Worm (Caenorhabditis elegans) whole organism, L3 larva: ENCODE results near the gene srx-134.

Source experiments
- R02D3.7 ChIP-seq: fragments of 150-350 bp; optimal IDR thresholded peaks from 2 replicates; lab custom pipeline; 2014; ENCODE audit warnings: missing biosample characterization, missing genetic modification characterization
- ZK546.5 ChIP-seq: sonication (generic microtip); optimal IDR thresholded peaks from 2 replicates; lab custom pipeline; 2017; ENCODE audit warnings: missing biosample characterization, missing genetic modification characterization
- ama-1 ChIP-seq: fragments of 150-350 bp; optimal IDR thresholded peaks from 2 replicates; lab custom pipeline; 2018
- ceh-16 ChIP-seq: sonication (generic microtip); optimal IDR thresholded peaks from 2 replicates; lab custom pipeline; 2017; ENCODE audit warnings: missing biosample characterization, missing genetic modification characterization
- ceh-82 ChIP-seq: fragments of 150-350 bp; optimal IDR thresholded peaks from 2 replicates; lab custom pipeline; 2014; ENCODE audit warnings: missing biosample characterization, missing genetic modification characterization
- ceh-9 ChIP-seq: sonication (generic microtip); optimal IDR thresholded peaks from 2 replicates; lab custom pipeline; 2018; ENCODE audit warnings: missing biosample characterization, missing genetic modification characterization
- daf-12 ChIP-seq: fragments of 150-350 bp; optimal IDR thresholded peaks from 2 replicates; lab custom pipeline; 2014; ENCODE audit warnings: missing biosample characterization, missing genetic modification reagents, missing genetic modification characterization
- egl-27 ChIP-seq: sonication (generic microtip); optimal IDR thresholded peaks from 4 replicates; lab custom pipeline; 2017; ENCODE audit warnings: missing biosample characterization, missing genetic modification reagents, missing genetic modification characterization
- egl-5 ChIP-seq: fragments of 150-350 bp; optimal IDR thresholded peaks from 2 replicates; lab custom pipeline; 2017; ENCODE audit warnings: missing biosample characterization, missing genetic modification reagents, missing genetic modification characterization, inconsistent platforms
- elt-1 ChIP-seq: fragments of 150-350 bp; optimal IDR thresholded peaks from 2 replicates; lab custom pipeline; 2014; ENCODE audit warnings: missing biosample characterization, missing genetic modification characterization
- elt-2 ChIP-seq: sonication (generic microtip); optimal IDR thresholded peaks from 2 replicates; lab custom pipeline; 2016; ENCODE audit warnings: missing genetic modification reagents, mild to moderate bottlenecking, missing genetic modification characterization, missing compliant biosample characterization
- elt-3 ChIP-seq, 3 experiments: fragments of 150-350 bp in 1 of 3; sonication (generic microtip) in 2 of 3; optimal IDR thresholded peaks; 2 replicates in 2 of 3; 4 replicates in 1 of 3; lab custom pipeline; 2014 to 2017; ENCODE audit warnings: missing biosample characterization in 3 of 3, missing genetic modification characterization in 3 of 3
- fkh-10 ChIP-seq: sonication (generic microtip); optimal IDR thresholded peaks from 2 replicates; lab custom pipeline; 2017; ENCODE audit warnings: missing biosample characterization, missing genetic modification reagents, missing genetic modification characterization
- fos-1 ChIP-seq: fragments of 150-350 bp; optimal IDR thresholded peaks from 2 replicates; lab custom pipeline; 2014; ENCODE audit warnings: missing biosample characterization, missing genetic modification characterization
- hmg-11 ChIP-seq: sonication (generic microtip); optimal IDR thresholded peaks from 2 replicates; lab custom pipeline; 2016; ENCODE audit warnings: missing genetic modification characterization, missing compliant biosample characterization
- jun-1 ChIP-seq: fragments of 150-350 bp; optimal IDR thresholded peaks from 2 replicates; lab custom pipeline; 2014; ENCODE audit warnings: missing biosample characterization, missing genetic modification reagents, missing genetic modification characterization
- lin-15B ChIP-seq: fragments of 150-350 bp; optimal IDR thresholded peaks from 2 replicates; lab custom pipeline; 2014; ENCODE audit warnings: missing biosample characterization, missing genetic modification characterization
- lin-39 ChIP-seq: fragments of 150-350 bp; optimal IDR thresholded peaks from 2 replicates; lab custom pipeline; 2018; ENCODE audit warnings: missing biosample characterization, missing genetic modification reagents, missing genetic modification characterization
- lsy-12 ChIP-seq: sonication (generic microtip); optimal IDR thresholded peaks from 2 replicates; lab custom pipeline; 2016; ENCODE audit warnings: mild to moderate bottlenecking, missing genetic modification characterization, missing compliant biosample characterization
- mdl-1 ChIP-seq: fragments of 150-350 bp; optimal IDR thresholded peaks from 2 replicates; lab custom pipeline; 2014; ENCODE audit warnings: missing biosample characterization, missing genetic modification characterization
- mml-1 ChIP-seq: fragments of 150-350 bp; sonication (generic microtip); optimal IDR thresholded peaks from 3 replicates; lab custom pipeline; 2014; ENCODE audit warnings: missing biosample characterization, missing genetic modification characterization
- nfya-1 ChIP-seq: sonication (generic microtip); optimal IDR thresholded peaks from 2 replicates; lab custom pipeline; 2017; ENCODE audit warnings: missing genetic modification characterization, mild to moderate bottlenecking, missing compliant biosample characterization, antibody characterized with exemption, moderate library complexity; ENCODE audit not compliant: insufficient read depth
- nhr-11 ChIP-seq: fragments of 150-350 bp; optimal IDR thresholded peaks from 2 replicates; lab custom pipeline; 2014; ENCODE audit warnings: missing biosample characterization, missing genetic modification characterization
- nhr-12 ChIP-seq: fragments of 150-350 bp; optimal IDR thresholded peaks from 2 replicates; lab custom pipeline; 2014; ENCODE audit warnings: missing biosample characterization, missing genetic modification characterization
- nhr-23 ChIP-seq: fragments of 150-350 bp; optimal IDR thresholded peaks from 2 replicates; lab custom pipeline; 2014; ENCODE audit warnings: missing biosample characterization, missing genetic modification reagents, missing genetic modification characterization
- nhr-237 ChIP-seq: fragments of 150-350 bp; optimal IDR thresholded peaks from 2 replicates; lab custom pipeline; 2014; ENCODE audit warnings: missing biosample characterization, missing genetic modification characterization
- nhr-25 ChIP-seq: sonication (generic microtip); optimal IDR thresholded peaks from 2 replicates; lab custom pipeline; 2017; ENCODE audit warnings: missing biosample characterization, missing genetic modification characterization
- nhr-43 ChIP-seq: sonication (generic microtip); optimal IDR thresholded peaks from 2 replicates; lab custom pipeline; 2016; ENCODE audit warnings: mild to moderate bottlenecking, missing genetic modification characterization, missing compliant biosample characterization; ENCODE audit not compliant: poor library complexity, severe bottlenecking
- nhr-67 ChIP-seq: fragments of 150-350 bp; optimal IDR thresholded peaks from 2 replicates; lab custom pipeline; 2014; ENCODE audit warnings: missing biosample characterization, missing genetic modification characterization
- nhr-76 ChIP-seq: fragments of 150-350 bp; sonication (generic microtip); optimal IDR thresholded peaks from 5 replicates; lab custom pipeline; 2014; ENCODE audit warnings: missing biosample characterization, missing genetic modification characterization
- nhr-77 ChIP-seq: fragments of 150-350 bp; optimal IDR thresholded peaks from 2 replicates; lab custom pipeline; 2014; ENCODE audit warnings: missing biosample characterization, missing genetic modification characterization
- pha-4 ChIP-seq: fragments of 150-350 bp; optimal IDR thresholded peaks from 2 replicates; lab custom pipeline; 2014; ENCODE audit warnings: missing biosample characterization, missing genetic modification reagents, missing genetic modification characterization
- sea-2 ChIP-seq: fragments of 150-350 bp; sonication (generic microtip); optimal IDR thresholded peaks from 4 replicates; lab custom pipeline; 2014; ENCODE audit warnings: missing biosample characterization, missing genetic modification reagents, missing genetic modification characterization
- skn-1 ChIP-seq: fragments of 150-350 bp; optimal IDR thresholded peaks from 2 replicates; lab custom pipeline; 2014; ENCODE audit warnings: missing biosample characterization, missing genetic modification characterization
- snpc-4 ChIP-seq: fragments of 150-350 bp; optimal IDR thresholded peaks from 2 replicates; lab custom pipeline; 2014; ENCODE audit warnings: missing biosample characterization, missing genetic modification characterization
- unc-62 ChIP-seq: fragments of 150-350 bp; sonication (generic microtip); optimal IDR thresholded peaks from 4 replicates; lab custom pipeline; 2014; ENCODE audit warnings: missing biosample characterization, missing genetic modification reagents, missing genetic modification characterization
- ztf-11 ChIP-seq: fragments of 150-350 bp; optimal IDR thresholded peaks from 2 replicates; lab custom pipeline; 2014; ENCODE audit warnings: missing biosample characterization, missing genetic modification characterization

The srx-134 gene

ce11 chrV:13830813-13831212 lies 25.5 kb downstream of the srx-134 start, which contains the start of gene str-165:
TSS of gene str-165 (plus strand) at chrV:13831113.
- TF ChIP-seq lin-15B: no peak
- TF ChIP-seq R02D3.7 (tag; lab: Kevin White, UChicago): no peak

ce11 chrV:13827920-13828319 lies 28.4 kb downstream of the srx-134 start, which contains the start of gene nrf-5:
TSS of gene nrf-5 (plus strand) at chrV:13828267.
- no peak for TF ChIP-seq nhr-76 (tag; lab: Kevin White, UChicago)
- no peak for TF ChIP-seq elt-2 (tag; lab: Kevin White, UChicago)
- no peak for TF ChIP-seq skn-1 (tag; lab: Kevin White, UChicago)
- no peak for TF ChIP-seq lsy-12 (tag; lab: Kevin White, UChicago)
- no peak for TF ChIP-seq egl-27
- TF ChIP-seq ztf-11 (tag; lab: Kevin White, UChicago): no peak
- no peak for TF ChIP-seq snpc-4 (tag; lab: Kevin White, UChicago)
- TF ChIP-seq elt-1 (tag; lab: Kevin White, UChicago): no peak
- TF ChIP-seq nhr-11 (tag; lab: Kevin White, UChicago): no peak
- no peak for TF ChIP-seq unc-62 (GFP tag; lab: Kevin White, UChicago)
- no peak for TF ChIP-seq nhr-77 (tag; lab: Kevin White, UChicago)
- TF ChIP-seq ceh-9 (tag; lab: Kevin White, UChicago): no peak
- no peak for TF ChIP-seq daf-12
- TF ChIP-seq nhr-25 (tag; lab: Kevin White, UChicago): no peak
- TF ChIP-seq nfya-1 (tag; lab: Kevin White, UChicago): no peak

- TF ChIP-seq mdl-1 (tag; lab: Kevin White, UChicago) (no peak), sea-2 (GFP tag; lab: Kevin White, UChicago) (no peak), ZK546.5 (no peak), lsy-12 (tag; lab: Kevin White, UChicago) (no peak), lin-15B (no peak)
Observed at ce11 chrV:13822752-13823151, 33.5 kb downstream of the srx-134 start, which contains the start of gene hpo-31. TSS of gene hpo-31 (plus strand) at chrV:13823052.

ce11 chrV:13818824-13819408 lies 37.4 kb downstream of the srx-134 start, which contains the start of gene sel-10:
TSS of gene sel-10 (plus strand) at chrV:13819361.
- TF ChIP-seq nhr-237 (tag; lab: Kevin White, UChicago) (no peak), nhr-43 (tag; lab: Kevin White, UChicago) (peak; percentile 82), nhr-11 (tag; lab: Kevin White, UChicago) (peak; percentile 10), nhr-77 (tag; lab: Kevin White, UChicago) (peak; percentile 3), elt-2 (tag; lab: Kevin White, UChicago) (peak; percentile 57), fkh-10 (peak; percentile 23), fos-1 (tag; lab: Kevin White, UChicago) (no peak), hmg-11 (peak; percentile 66), ceh-16 (no peak), nhr-67 (tag; lab: Kevin White, UChicago) (no peak), sea-2 (GFP tag; lab: Kevin White, UChicago) (no peak), R02D3.7 (tag; lab: Kevin White, UChicago) (peak; percentile 47), elt-3 (tag; optimal IDR thresholded peaks at IDR 0.05; lab: Kevin White, UChicago) (no peak), mml-1 (tag; lab: Kevin White, UChicago) (no peak), nfya-1 (tag; lab: Kevin White, UChicago) (peak; percentile 76), ceh-82 (tag; lab: Kevin White, UChicago) (no peak), snpc-4 (tag; lab: Kevin White, UChicago) (peak; percentile 83), nhr-12 (tag; lab: Kevin White, UChicago) (no peak), lin-39 (tag; lab: Kevin White, UChicago) (peak; percentile 36), ama-1 (lab: Kevin White, UChicago) (no peak), nhr-23 (peak; percentile 84), egl-27 (no peak), nhr-25 (tag; lab: Kevin White, UChicago) (peak; percentile 74), egl-5 (tag; lab: Kevin White, UChicago) (no peak), jun-1 (tag; lab: Kevin White, UChicago) (peak; percentile 51), lin-15B (peak; percentile 75), pha-4 (tag; lab: Kevin White, UChicago) (peak; percentile 62), elt-1 (tag; lab: Kevin White, UChicago) (no peak)
